Fruit fly (Drosophila melanogaster) whole organism, embryonic: ENCODE results near the gene CG5326.

ENCODE experiments used
- CG10959 ChIP-seq: fragments of 200-800 bp; sonication (Bioruptor generic); IDR thresholded peaks from 2 replicates; pipeline ENCODE4 v1.3.6; 2022; ENCODE audit warnings: missing biosample characterization, missing genetic modification characterization
- CG11723 ChIP-seq: fragments of 200-800 bp; sonication (Bioruptor generic); optimal IDR thresholded peaks from 2 replicates; lab custom pipeline; 2017; ENCODE audit warnings: missing biosample characterization, mild to moderate bottlenecking, missing genetic modification characterization
- CG12744 ChIP-seq: fragments of 200-800 bp; sonication (Bioruptor generic); optimal IDR thresholded peaks from 2 replicates; lab custom pipeline; 2016; ENCODE audit warnings: missing biosample characterization, missing genetic modification characterization
- CG14710 ChIP-seq: fragments of 200-800 bp; sonication (Bioruptor generic); optimal IDR thresholded peaks from 3 replicates; lab custom pipeline; 2019; ENCODE audit warnings: missing biosample characterization, mild to moderate bottlenecking, missing genetic modification characterization, moderate library complexity
- CG15514 ChIP-seq: fragments of 200-800 bp; sonication (Bioruptor generic); optimal IDR thresholded peaks from 3 replicates; lab custom pipeline; 2017; ENCODE audit warnings: missing biosample characterization, missing genetic modification characterization, mild to moderate bottlenecking, moderate library complexity, missing genetic modification reagents
- CG18011 ChIP-seq: fragments of 200-800 bp; sonication (Bioruptor generic); optimal IDR thresholded peaks from 2 replicates; lab custom pipeline; 2017; ENCODE audit warnings: missing biosample characterization, missing genetic modification characterization, mild to moderate bottlenecking, moderate library complexity, missing genotype
- CG2712 ChIP-seq: fragments of 200-800 bp; optimal IDR thresholded peaks from 3 replicates; lab custom pipeline; 2019; ENCODE audit warnings: missing biosample characterization, mild to moderate bottlenecking, missing genetic modification characterization, moderate library complexity
- CG3163 ChIP-seq: fragments of 200-800 bp; sonication (Bioruptor generic); optimal IDR thresholded peaks from 3 replicates; lab custom pipeline; 2016; ENCODE audit warnings: missing biosample characterization, missing genetic modification characterization
- CG32532 ChIP-seq: fragments of 200-800 bp; sonication (Bioruptor generic); IDR thresholded peaks from 2 replicates; pipeline ENCODE4 v1.3.6; 2022; ENCODE audit warnings: missing biosample characterization, missing genetic modification characterization
- CG32767 ChIP-seq: fragments of 200-800 bp; sonication (Bioruptor generic); IDR thresholded peaks from 2 replicates; pipeline ENCODE4 v1.3.6; 2022; ENCODE audit warnings: missing biosample characterization, missing genetic modification characterization
- CG34422 ChIP-seq: fragments of 200-800 bp; sonication (Bioruptor generic); IDR thresholded peaks from 3 replicates; pipeline ENCODE4 v1.3.6; 2022; ENCODE audit warnings: missing biosample characterization, missing genetic modification characterization
- CG3995 ChIP-seq: fragments of 200-800 bp; sonication (Bioruptor generic); optimal IDR thresholded peaks from 3 replicates; lab custom pipeline; 2016; ENCODE audit warnings: missing biosample characterization, missing genetic modification characterization
- CG43689 ChIP-seq: fragments of 200-800 bp; sonication (Bioruptor generic); IDR thresholded peaks from 2 replicates; pipeline ENCODE4 v1.3.6; 2022; ENCODE audit warnings: missing biosample characterization, missing genetic modification characterization
- CG6765 ChIP-seq: fragments of 200-800 bp; sonication (Bioruptor generic); optimal IDR thresholded peaks from 3 replicates; lab custom pipeline; 2017; ENCODE audit warnings: missing biosample characterization, mild to moderate bottlenecking, missing genetic modification characterization
- CG7357 ChIP-seq: fragments of 200-800 bp; sonication (Bioruptor generic); IDR thresholded peaks from 3 replicates; pipeline ENCODE4 v1.3.6; 2022; ENCODE audit warnings: missing biosample characterization, missing genetic modification characterization
- CG7987 ChIP-seq: fragments of 200-800 bp; sonication (Bioruptor generic); optimal IDR thresholded peaks from 2 replicates; lab custom pipeline; 2018; ENCODE audit warnings: missing biosample characterization, mild to moderate bottlenecking, missing genetic modification characterization, moderate library complexity
- CG8089 ChIP-seq: fragments of 200-800 bp; sonication (Bioruptor generic); optimal IDR thresholded peaks from 3 replicates; lab custom pipeline; 2016; ENCODE audit warnings: missing biosample characterization, missing genetic modification characterization
- CG8388 ChIP-seq: fragments of 200-800 bp; sonication (Bioruptor generic); optimal IDR thresholded peaks from 2 replicates; lab custom pipeline; 2019; ENCODE audit warnings: missing biosample characterization, mild to moderate bottlenecking, missing genetic modification characterization, moderate library complexity
- Dref ChIP-seq: fragments of 200-800 bp; sonication (Bioruptor generic); IDR thresholded peaks from 2 replicates; pipeline ENCODE4 v1.3.6; 2022; ENCODE audit warnings: missing biosample characterization, missing genetic modification characterization
- Ets65A ChIP-seq: fragments of 200-800 bp; sonication (Bioruptor generic); peaks from one replicate; lab custom pipeline; 2016; ENCODE audit warnings: missing biosample characterization, missing genetic modification characterization
- HLHmδ ChIP-seq: fragments of 200-800 bp; sonication (Bioruptor generic); optimal IDR thresholded peaks from 2 replicates; lab custom pipeline; 2018; ENCODE audit warnings: missing biosample characterization, mild to moderate bottlenecking, missing genetic modification characterization, moderate library complexity
- Mad ChIP-seq: fragments of 200-800 bp; sonication (Bioruptor generic); optimal IDR thresholded peaks from 2 replicates; lab custom pipeline; 2016; ENCODE audit warnings: missing biosample characterization, missing genetic modification characterization
- Med ChIP-seq: fragments of 200-800 bp; sonication (Bioruptor generic); peaks from one replicate; lab custom pipeline; 2016; ENCODE audit warnings: missing biosample characterization, missing genetic modification characterization, mild to moderate bottlenecking, inconsistent platforms, moderate library complexity
- NK7.1 ChIP-seq: fragments of 200-800 bp; sonication (Bioruptor generic); optimal IDR thresholded peaks from 3 replicates; lab custom pipeline; 2016; ENCODE audit warnings: missing biosample characterization, missing genetic modification characterization
- Nf-YC ChIP-seq: fragments of 200-800 bp; optimal IDR thresholded peaks from 3 replicates; lab custom pipeline; 2019; ENCODE audit warnings: missing biosample characterization, mild to moderate bottlenecking, missing genetic modification characterization, moderate library complexity
- Opbp ChIP-seq: fragments of 200-800 bp; sonication (Bioruptor generic); IDR thresholded peaks from 3 replicates; pipeline ENCODE4 v1.3.6; 2022; ENCODE audit warnings: missing biosample characterization, missing genetic modification characterization; ENCODE audit not compliant: partially characterized antibody
- Rfx ChIP-seq: fragments of 200-800 bp; sonication (Bioruptor generic); IDR thresholded peaks from 2 replicates; pipeline ENCODE4 v1.3.6; 2022; ENCODE audit warnings: missing biosample characterization, missing genetic modification characterization
- Sox100B ChIP-seq: fragments of 200-800 bp; sonication (Bioruptor generic); optimal IDR thresholded peaks from 3 replicates; lab custom pipeline; 2018; ENCODE audit warnings: missing biosample characterization, mild to moderate bottlenecking, missing genetic modification characterization
- Stat92E ChIP-seq, 3 experiments: fragments of >200 bp in 2 of 3; fragments of 200-800 bp in 1 of 3; sonication (Bioruptor generic) in 1 of 3; optimal IDR thresholded peaks; 2 replicates each; lab custom pipeline; 2017 to 2019; ENCODE audit warnings: missing biosample characterization in 3 of 3, missing genetic modification characterization in 3 of 3, mild to moderate bottlenecking in 1 of 3, moderate library complexity in 1 of 3
- ase ChIP-seq: fragments of 200-800 bp; sonication (Bioruptor generic); IDR thresholded peaks from 3 replicates; pipeline ENCODE4 v1.3.6; 2022; ENCODE audit warnings: missing biosample characterization, missing genetic modification characterization
- ato ChIP-seq: fragments of 200-800 bp; sonication (Bioruptor generic); IDR thresholded peaks from 2 replicates; pipeline ENCODE4 v1.3.6; 2022; ENCODE audit warnings: missing biosample characterization, missing genetic modification characterization; ENCODE audit not compliant: partially characterized antibody
- crol ChIP-seq: fragments of 200-800 bp; sonication (Bioruptor generic); IDR thresholded peaks from 2 replicates; pipeline ENCODE4 v1.3.6; 2022; ENCODE audit warnings: missing biosample characterization, missing genetic modification characterization
- ftz-f1 ChIP-seq: fragments of 200-800 bp; sonication (Bioruptor generic); optimal IDR thresholded peaks from 2 replicates; lab custom pipeline; 2016; ENCODE audit warnings: missing biosample characterization, missing genetic modification characterization
- fu2 ChIP-seq: fragments of 200-800 bp; sonication (Bioruptor generic); optimal IDR thresholded peaks from 2 replicates; lab custom pipeline; 2016; ENCODE audit warnings: missing biosample characterization, missing genetic modification characterization
- jing ChIP-seq: fragments of 200-800 bp; sonication (Bioruptor generic); optimal IDR thresholded peaks from 2 replicates; lab custom pipeline; 2018; ENCODE audit warnings: missing biosample characterization, mild to moderate bottlenecking, missing genetic modification characterization
- lilli ChIP-seq: fragments of 200-800 bp; sonication (Bioruptor generic); optimal IDR thresholded peaks from 3 replicates; lab custom pipeline; 2016; ENCODE audit warnings: missing biosample characterization, missing genetic modification characterization
- lola ChIP-seq, 3 experiments: fragments of >200 bp in 2 of 3; fragments of 200-800 bp in 1 of 3; sonication (Bioruptor generic) in 1 of 3; optimal IDR thresholded peaks; 2 replicates each; lab custom pipeline; 2017 to 2019; ENCODE audit warnings: missing biosample characterization in 3 of 3, missing genetic modification characterization in 3 of 3, mild to moderate bottlenecking in 1 of 3, moderate library complexity in 1 of 3
- org-1 ChIP-seq: fragments of 200-800 bp; sonication (Bioruptor generic); optimal IDR thresholded peaks from 2 replicates; lab custom pipeline; 2017; ENCODE audit warnings: missing biosample characterization, missing genetic modification characterization
- otp ChIP-seq: fragments of 200-800 bp; sonication (Bioruptor generic); IDR thresholded peaks from 3 replicates; pipeline ENCODE4, ENCODE4 v1.3.6; 2022; ENCODE audit warnings: missing biosample characterization, missing genetic modification characterization
- p53 ChIP-seq: fragments of 200-800 bp; sonication (Bioruptor generic); optimal IDR thresholded peaks from 2 replicates; lab custom pipeline; 2016; ENCODE audit warnings: missing biosample characterization, missing genetic modification characterization
- pzg ChIP-seq: fragments of 200-800 bp; sonication (Bioruptor generic); optimal IDR thresholded peaks from 3 replicates; lab custom pipeline; 2018; ENCODE audit warnings: missing biosample characterization, mild to moderate bottlenecking, missing genetic modification characterization, moderate library complexity
- ranshi ChIP-seq: fragments of 200-800 bp; sonication (Bioruptor generic); IDR thresholded peaks from 2 replicates; pipeline ENCODE4 v1.3.6; 2022; ENCODE audit warnings: missing biosample characterization, missing genetic modification characterization
- ro ChIP-seq: fragments of 200-800 bp; sonication (Bioruptor generic); IDR thresholded peaks from 2 replicates; pipeline ENCODE4 v1.3.6; 2022; ENCODE audit warnings: missing biosample characterization, missing genetic modification characterization
- seq ChIP-seq: fragments of 200-800 bp; sonication (Bioruptor generic); IDR thresholded peaks from 2 replicates; pipeline ENCODE4 v1.3.6; 2022; ENCODE audit warnings: missing biosample characterization, missing genetic modification characterization
- slp2 ChIP-seq: fragments of 200-800 bp; sonication (Bioruptor generic); optimal IDR thresholded peaks from 2 replicates; lab custom pipeline; 2016; ENCODE audit warnings: missing biosample characterization, missing genetic modification characterization
- tna ChIP-seq: fragments of 200-800 bp; sonication (Bioruptor generic); IDR thresholded peaks from 2 replicates; pipeline ENCODE4 v1.3.6; 2022; ENCODE audit warnings: missing biosample characterization, missing genetic modification characterization; ENCODE audit not compliant: partially characterized antibody
- trh ChIP-seq: fragments of 200-800 bp; sonication (Bioruptor generic); optimal IDR thresholded peaks from 2 replicates; lab custom pipeline; 2016; ENCODE audit warnings: missing biosample characterization, missing genetic modification characterization
- twi ChIP-seq: fragments of 200-800 bp; optimal IDR thresholded peaks from 2 replicates; lab custom pipeline; 2019; ENCODE audit warnings: missing biosample characterization, mild to moderate bottlenecking, missing genetic modification characterization, moderate library complexity
- vfl ChIP-seq: fragments of 200-800 bp; sonication (Bioruptor generic); optimal IDR thresholded peaks from 2 replicates; lab custom pipeline; 2016; ENCODE audit warnings: missing biosample characterization, missing genetic modification characterization
- zfh2 ChIP-seq: fragments of 200-800 bp; sonication (Bioruptor generic); optimal IDR thresholded peaks from 2 replicates; lab custom pipeline; 2016; ENCODE audit warnings: missing biosample characterization, missing genetic modification characterization

CG5326 gene

dm6 chr3R:22528264-22529158 lies 11.2 kb downstream of the CG5326 start, which contains the start of gene CG5346 (continued):
- TF ChIP-seq ftz-f1 (GFP tag; lab: Kevin White, UChicago) = no peak
- TF ChIP-seq Med = peak; percentile 58
- peak; percentile 79 for TF ChIP-seq tna (GFP tag; lab: Robert Waterston, UW)
- no peak for TF ChIP-seq p53 (GFP tag; lab: Kevin White, UChicago)
- no peak for TF ChIP-seq seq (GFP tag; lab: Robert Waterston, UW)
- no peak for TF ChIP-seq CG32532 (GFP tag; lab: Robert Waterston, UW)
- no peak for TF ChIP-seq Nf-YC (tag; lab: Kevin White, UChicago)
- no peak for TF ChIP-seq vfl (GFP tag; lab: Kevin White, UChicago)
- TF ChIP-seq CG32767 (GFP tag; lab: Robert Waterston, UW) = no peak
- TF ChIP-seq twi = no peak
- TF ChIP-seq Opbp (GFP tag; lab: Robert Waterston, UW) = peak; percentile 88
- TF ChIP-seq CG8388 (GFP tag; lab: Kevin White, UChicago) = no peak
- TF ChIP-seq ase (GFP tag; lab: Robert Waterston, UW) = no peak
- no peak for TF ChIP-seq otp
- peak; percentile 87 for TF ChIP-seq ato (GFP tag; lab: Robert Waterston, UW)
- TF ChIP-seq lilli (GFP tag; lab: Kevin White, UChicago) = peak; percentile 6
- TF ChIP-seq CG34422 (GFP tag; lab: Robert Waterston, UW) = no peak
- peak; percentile 97 for TF ChIP-seq CG3995 (GFP tag; lab: Kevin White, UChicago)
- TF ChIP-seq CG7987 (GFP tag; lab: Kevin White, UChicago) = peak; percentile 36
- no peak for TF ChIP-seq CG18011
- TF ChIP-seq CG7357 (GFP tag; lab: Robert Waterston, UW) = no peak
- TF ChIP-seq Rfx (GFP tag; lab: Robert Waterston, UW) = peak; percentile 30; the same call in 1 of the 2 replicates
- no peak for TF ChIP-seq zfh2
- TF ChIP-seq CG15514 (GFP tag; lab: Kevin White, UChicago) = peak; percentile 99
- TF ChIP-seq CG14710 (tag; lab: Kevin White, UChicago) = peak; percentile 16
- no peak for TF ChIP-seq Mad
- TF ChIP-seq CG10959 (GFP tag; lab: Robert Waterston, UW) = no peak
- no peak for TF ChIP-seq ro (GFP tag; lab: Robert Waterston, UW)
- no peak for TF ChIP-seq trh
- TF ChIP-seq slp2 = no peak
- no peak for TF ChIP-seq fu2
- no peak for TF ChIP-seq CG6765 (GFP tag; lab: Kevin White, UChicago)
- no peak for TF ChIP-seq jing
- no peak for TF ChIP-seq CG2712 (tag; lab: Kevin White, UChicago)
- TF ChIP-seq CG43689 (GFP tag; lab: Robert Waterston, UW) = no peak
- no peak for TF ChIP-seq Sox100B (GFP tag; lab: Kevin White, UChicago)
- no peak for TF ChIP-seq CG8089 (GFP tag; lab: Kevin White, UChicago)
- no peak for TF ChIP-seq lola (GFP tag; optimal IDR thresholded peaks at IDR 0.05; lab: Kevin White, UChicago)
- TF ChIP-seq ranshi (GFP tag; lab: Robert Waterston, UW) = no peak
- peak; percentile 53 for TF ChIP-seq pzg
- TF ChIP-seq Ets65A = no peak
- TF ChIP-seq crol (GFP tag; lab: Robert Waterston, UW) = peak; percentile 16
- no peak for TF ChIP-seq CG3163 (GFP tag; lab: Kevin White, UChicago)
- no peak for TF ChIP-seq org-1 (GFP tag; lab: Kevin White, UChicago)
- no peak for TF ChIP-seq NK7.1 (GFP tag; lab: Kevin White, UChicago)
- no peak for TF ChIP-seq Stat92E (GFP tag; optimal IDR thresholded peaks at IDR 0.05; lab: Kevin White, UChicago)
- peak; percentile 91 for TF ChIP-seq Dref (GFP tag; lab: Robert Waterston, UW)
- TF ChIP-seq HLHmδ (GFP tag; lab: Kevin White, UChicago) = no peak
- no peak for TF ChIP-seq CG12744 (GFP tag; lab: Kevin White, UChicago)
- no peak for TF ChIP-seq CG11723 (GFP tag; lab: Kevin White, UChicago)
